Worm (Caenorhabditis elegans): Measurements from ENCODE around the gene F58E6.5.

DNA sequence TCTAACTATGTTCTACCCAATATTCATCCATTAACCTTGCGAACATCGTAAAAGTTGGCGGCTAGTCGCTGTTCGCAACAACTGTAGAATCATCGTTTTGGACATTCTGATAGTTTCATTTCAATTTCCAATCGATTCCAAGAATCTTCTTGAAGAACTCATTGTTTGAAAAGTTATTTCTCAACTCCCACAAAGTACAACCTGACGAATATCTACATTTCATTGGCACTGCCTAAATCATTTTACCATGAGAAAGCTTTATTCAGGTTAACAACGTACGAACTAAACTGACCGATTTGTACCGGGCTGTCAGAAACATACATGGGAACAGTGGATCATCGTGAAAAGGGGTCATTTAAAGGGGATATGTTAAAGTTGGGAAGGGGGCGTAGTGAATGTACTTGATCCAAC is 32.4 kb upstream of the F58E6.5 start, which contains the start of gene F46B6.6:
- TF ChIP-seq sem-4 (tag; optimal IDR thresholded peaks at IDR 0.05) (no peak), skn-1 (tag; optimal IDR thresholded peaks at IDR 0.05) (no peak), nhr-237 (tag; optimal IDR thresholded peaks at IDR 0.05) (no peak), nhr-11 (tag; optimal IDR thresholded peaks at IDR 0.05) (no peak), nhr-6 (tag; optimal IDR thresholded peaks at IDR 0.05) (no peak), lin-11 (tag; optimal IDR thresholded peaks at IDR 0.05) (no peak), unc-39 (tag; optimal IDR thresholded peaks at IDR 0.05) (no peak), alr-1 (tag; optimal IDR thresholded peaks at IDR 0.05) (no peak), dmd-4 (tag; optimal IDR thresholded peaks at IDR 0.05) (no peak)

Data from whole organism, L2 larva.